Fruit fly (Drosophila melanogaster) whole organism, wandering third instar larva: ENCODE measurements around the gene CG1638.
A peak's percentile ranks its signal among the peaks of the same experiment; 100 is the strongest.

Experiments
- CG9705 ChIP-seq: fragments of 200-800 bp; sonication (Bioruptor generic); optimal IDR thresholded peaks from 2 replicates; lab custom pipeline; 2018; ENCODE audit warnings: missing biosample characterization, mild to moderate bottlenecking, missing genetic modification characterization
- CrebA ChIP-seq: fragments of 200-800 bp; sonication (Bioruptor generic); optimal IDR thresholded peaks from 2 replicates; lab custom pipeline; 2016; ENCODE audit warnings: missing biosample characterization, mild to moderate bottlenecking, missing genetic modification characterization, borderline replicate concordance
- Dfd ChIP-seq: fragments of >200 bp; optimal IDR thresholded peaks from 2 replicates; lab custom pipeline; 2017; ENCODE audit warnings: missing biosample characterization, missing genetic modification characterization
- Dif ChIP-seq: fragments of 200-275, 200-300 bp; sonication (Bioruptor generic); optimal IDR thresholded peaks from 2 replicates; lab custom pipeline; 2018; ENCODE audit warnings: missing biosample characterization, missing genetic modification characterization; ENCODE audit not compliant: partially characterized antibody
- GATAd ChIP-seq: sonication (Bioruptor generic); optimal IDR thresholded peaks from 2 replicates; lab custom pipeline; 2016; ENCODE audit warnings: missing biosample characterization, missing genetic modification characterization
- HLH106 ChIP-seq: fragments of 200-800 bp; optimal IDR thresholded peaks from 3 replicates; lab custom pipeline; 2019; ENCODE audit warnings: missing biosample characterization, mild to moderate bottlenecking, missing genetic modification characterization, moderate library complexity
- Hnf4 ChIP-seq: fragments of 200-800 bp; sonication (Bioruptor generic); optimal IDR thresholded peaks from 2 replicates; lab custom pipeline; 2016; ENCODE audit warnings: missing biosample characterization, mild to moderate bottlenecking, missing genetic modification characterization
- Hr83 ChIP-seq: fragments of 200-300 bp; sonication (Bioruptor generic); optimal IDR thresholded peaks from 2 replicates; lab custom pipeline; 2016; ENCODE audit warnings: missing biosample characterization, mild to moderate bottlenecking, missing genetic modification characterization, moderate library complexity; ENCODE audit not compliant: poor library complexity, severe bottlenecking
- Jra ChIP-seq: sonication (Bioruptor generic); optimal IDR thresholded peaks from 2 replicates; lab custom pipeline; 2016; ENCODE audit warnings: missing biosample characterization, missing genetic modification characterization
- Mio ChIP-seq: sonication (Bioruptor generic); optimal IDR thresholded peaks from 2 replicates; lab custom pipeline; 2016; ENCODE audit warnings: missing biosample characterization, missing genetic modification characterization
- N ChIP-seq: fragments of >200 bp; optimal IDR thresholded peaks from 2 replicates; lab custom pipeline; 2018; ENCODE audit warnings: missing biosample characterization, missing external identifiers, missing genetic modification characterization
- OdsH ChIP-seq: fragments of 200-800 bp; sonication (Bioruptor generic); optimal IDR thresholded peaks from 2 replicates; lab custom pipeline; 2016; ENCODE audit warnings: missing biosample characterization, mild to moderate bottlenecking, missing genetic modification characterization
- Rel ChIP-seq, 2 experiments: fragments of 200-800 bp; sonication (Bioruptor generic) in 1 of 2; optimal IDR thresholded peaks; 2 replicates in 1 of 2; 3 replicates in 1 of 2; lab custom pipeline; 2016 to 2019; ENCODE audit warnings: mild to moderate bottlenecking in 2 of 2, missing biosample characterization in 2 of 2, missing genetic modification characterization in 2 of 2, moderate library complexity in 1 of 2
- Sp1 ChIP-seq: fragments of 200-800 bp; sonication (Bioruptor generic); optimal IDR thresholded peaks from 3 replicates; lab custom pipeline; 2019; ENCODE audit warnings: missing biosample characterization, mild to moderate bottlenecking, missing genetic modification characterization, moderate library complexity
- Vsx2 ChIP-seq: fragments of 200-300, 225-300 bp; sonication (Bioruptor generic); optimal IDR thresholded peaks from 2 replicates; lab custom pipeline; 2018; ENCODE audit warnings: missing biosample characterization, missing genetic modification characterization; ENCODE audit not compliant: partially characterized antibody
- br ChIP-seq: fragments of 200-800 bp; sonication (Bioruptor generic); optimal IDR thresholded peaks from 2 replicates; lab custom pipeline; 2016; ENCODE audit warnings: missing biosample characterization, missing genetic modification characterization
- brk ChIP-seq: fragments of 200-800 bp; sonication (Bioruptor generic); optimal IDR thresholded peaks from 2 replicates; lab custom pipeline; 2016; ENCODE audit warnings: missing biosample characterization, mild to moderate bottlenecking, missing genetic modification characterization
- dl ChIP-seq, 2 experiments: fragments of 175-275, 200-275 bp in 1 of 2; fragments of 200-275 bp in 1 of 2; sonication (Bioruptor generic); optimal IDR thresholded peaks; lab custom pipeline; 2018; ENCODE audit warnings: mild to moderate bottlenecking in 2 of 2, missing biosample characterization in 2 of 2, missing genetic modification characterization in 2 of 2, moderate library complexity in 2 of 2; ENCODE audit not compliant: partially characterized antibody in 2 of 2, insufficient read depth in 1 of 2
- dmrt93B ChIP-seq: fragments of 200-800 bp; sonication (Bioruptor generic); optimal IDR thresholded peaks from 2 replicates; lab custom pipeline; 2018; ENCODE audit warnings: missing biosample characterization, mild to moderate bottlenecking, missing genetic modification characterization
- dsf ChIP-seq: sonication (Bioruptor generic); optimal IDR thresholded peaks from 2 replicates; lab custom pipeline; 2016; ENCODE audit warnings: missing biosample characterization, missing genetic modification characterization, borderline replicate concordance
- ey ChIP-seq: fragments of 200-800 bp; sonication (Bioruptor generic); optimal IDR thresholded peaks from 2 replicates; lab custom pipeline; 2016; ENCODE audit warnings: missing biosample characterization, missing genetic modification characterization
- foxo ChIP-seq, 2 experiments: fragments of 200-800 bp; sonication (Bioruptor generic); optimal IDR thresholded peaks; 2 replicates in 1 of 2; 3 replicates in 1 of 2; lab custom pipeline; 2016 to 2017; ENCODE audit warnings: missing biosample characterization in 2 of 2, missing genetic modification characterization in 2 of 2
- fru ChIP-seq: fragments of 200-800 bp; sonication (Bioruptor generic); optimal IDR thresholded peaks from 3 replicates; lab custom pipeline; 2016; ENCODE audit warnings: missing biosample characterization, mild to moderate bottlenecking, missing genetic modification characterization
- h ChIP-seq: fragments of 200-800 bp; sonication (Bioruptor generic); optimal IDR thresholded peaks from 3 replicates; lab custom pipeline; 2016; ENCODE audit warnings: missing biosample characterization, mild to moderate bottlenecking, missing genetic modification characterization
- jim ChIP-seq: fragments of 175-275, 200-325 bp; sonication (Bioruptor generic); optimal IDR thresholded peaks from 2 replicates; lab custom pipeline; 2016; ENCODE audit warnings: missing biosample characterization, mild to moderate bottlenecking, missing genetic modification characterization
- lola ChIP-seq: fragments of >200 bp; optimal IDR thresholded peaks from 2 replicates; lab custom pipeline; 2017; ENCODE audit warnings: missing biosample characterization, missing genetic modification characterization
- psq ChIP-seq: fragments of 200-800 bp; sonication (Bioruptor generic); optimal IDR thresholded peaks from 3 replicates; lab custom pipeline; 2017; ENCODE audit warnings: missing biosample characterization, mild to moderate bottlenecking, missing genetic modification characterization, moderate library complexity
- sv ChIP-seq: fragments of 200-800 bp; sonication (Bioruptor generic); optimal IDR thresholded peaks from 3 replicates; lab custom pipeline; 2016; ENCODE audit warnings: missing biosample characterization, missing genetic modification characterization

The CG1638 gene

DNA sequence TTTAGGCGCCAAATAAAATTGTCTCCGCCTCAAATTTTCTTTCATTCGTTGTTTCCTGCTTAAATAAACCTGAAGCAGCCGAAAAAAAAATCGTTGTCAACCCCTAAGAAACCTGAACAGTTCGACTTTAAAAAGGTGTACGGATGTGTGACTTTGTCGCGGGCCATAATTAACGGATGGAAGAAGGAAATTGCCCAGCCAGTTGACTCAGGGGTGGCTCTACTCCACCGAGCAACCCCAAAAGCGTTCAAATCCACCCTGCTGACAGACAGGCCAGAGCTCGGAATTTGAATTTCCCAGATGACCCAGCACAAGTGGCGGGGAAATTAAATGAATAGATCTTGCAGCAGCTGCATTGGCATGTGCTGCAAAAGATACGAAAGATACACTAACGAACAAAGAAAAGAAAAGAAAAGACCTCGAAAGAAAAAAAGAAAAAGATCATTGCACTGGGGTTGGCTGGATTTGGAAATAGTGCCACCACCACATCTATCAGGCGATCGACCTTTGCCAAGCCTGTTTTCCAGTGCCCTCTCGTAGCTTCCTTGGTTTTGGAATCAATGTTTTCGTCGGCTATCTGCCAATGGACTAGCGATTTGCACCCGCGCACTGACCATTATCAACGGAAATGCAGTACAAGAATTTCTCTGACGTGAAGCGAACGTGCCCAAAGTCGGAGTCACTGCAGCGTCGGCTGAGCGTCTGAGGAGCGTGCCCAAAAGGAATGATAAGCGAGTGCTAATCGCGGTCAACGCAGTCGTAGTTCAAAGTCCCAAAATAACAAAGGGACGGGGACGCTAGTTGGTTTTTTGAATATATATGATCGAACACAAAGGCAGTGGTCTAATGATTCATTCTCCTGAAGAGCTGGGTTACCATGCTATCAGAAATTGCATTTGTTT, 16.1 kb downstream of the CG1638 start:
- TF ChIP-seq jim (no peak), Hnf4 (GFP tag; lab: Kevin White, UChicago) (peak; percentile 52), CrebA (GFP tag; lab: Kevin White, UChicago) (no peak), dl (GFP tag; optimal IDR thresholded peaks at IDR 0.05; lab: Kevin White, UChicago; ENCODE audit: insufficient read depth in 1 of 2, partially characterized antibody in 2 of 2) (no peak), dsf (GFP tag; lab: Kevin White, UChicago) (no peak), Jra (no peak), Rel (GFP tag; optimal IDR thresholded peaks at IDR 0.05; lab: Kevin White, UChicago) (no peak), Rel (tag; optimal IDR thresholded peaks at IDR 0.05; lab: Kevin White, UChicago) (peak; percentile 1), HLH106 (tag; lab: Kevin White, UChicago) (no peak), h (peak; percentile 73)

DNA sequence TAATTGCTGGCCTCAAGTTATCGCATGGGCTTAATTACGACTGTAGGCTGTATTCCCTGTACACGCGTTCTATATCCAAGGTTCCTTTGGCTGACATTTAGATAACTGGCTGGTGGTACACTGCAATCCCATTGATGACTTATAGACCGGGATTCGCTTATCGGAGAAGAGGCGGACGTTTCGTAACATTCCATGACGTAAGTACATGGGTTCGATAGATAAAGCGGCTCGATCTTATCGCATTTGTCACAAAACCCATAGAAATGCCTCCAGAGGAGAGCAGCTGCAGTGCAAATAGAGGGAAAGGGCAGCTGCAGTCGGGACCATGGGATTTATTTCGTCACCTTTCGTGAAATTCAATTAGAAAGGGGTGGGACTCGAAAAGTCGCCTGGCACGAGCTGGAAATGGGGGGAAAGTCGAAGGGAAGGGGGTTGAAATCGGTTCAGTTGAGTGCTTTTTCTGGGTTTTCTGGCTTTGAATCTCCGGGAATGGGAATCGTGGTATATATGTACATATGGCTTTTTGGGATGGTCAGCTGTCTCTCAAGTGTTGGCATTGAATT, 17.0 kb downstream of the CG1638 start:
- no peak for TF ChIP-seq dl (GFP tag; optimal IDR thresholded peaks at IDR 0.05; lab: Kevin White, UChicago; ENCODE audit: insufficient read depth in 1 of 2, partially characterized antibody in 2 of 2)
- no peak for TF ChIP-seq Sp1
- TF ChIP-seq dsf (GFP tag; lab: Kevin White, UChicago) = no peak
- no peak for TF ChIP-seq Hnf4 (GFP tag; lab: Kevin White, UChicago)
- no peak for TF ChIP-seq ey
- TF ChIP-seq Hr83 = no peak
- TF ChIP-seq br (GFP tag; lab: Kevin White, UChicago) = no peak
- no peak for TF ChIP-seq Vsx2 (GFP tag; lab: Kevin White, UChicago)
- TF ChIP-seq CG9705 = no peak
- TF ChIP-seq Rel (GFP tag; optimal IDR thresholded peaks at IDR 0.05; lab: Kevin White, UChicago) = no peak
- TF ChIP-seq Rel (tag; optimal IDR thresholded peaks at IDR 0.05; lab: Kevin White, UChicago) = no peak
- no peak for TF ChIP-seq dmrt93B
- TF ChIP-seq sv (GFP tag; lab: Kevin White, UChicago) = no peak
- TF ChIP-seq HLH106 (tag; lab: Kevin White, UChicago) = no peak
- no peak for TF ChIP-seq CrebA (GFP tag; lab: Kevin White, UChicago)
- TF ChIP-seq GATAd (GFP tag; lab: Kevin White, UChicago) = no peak

DNA sequence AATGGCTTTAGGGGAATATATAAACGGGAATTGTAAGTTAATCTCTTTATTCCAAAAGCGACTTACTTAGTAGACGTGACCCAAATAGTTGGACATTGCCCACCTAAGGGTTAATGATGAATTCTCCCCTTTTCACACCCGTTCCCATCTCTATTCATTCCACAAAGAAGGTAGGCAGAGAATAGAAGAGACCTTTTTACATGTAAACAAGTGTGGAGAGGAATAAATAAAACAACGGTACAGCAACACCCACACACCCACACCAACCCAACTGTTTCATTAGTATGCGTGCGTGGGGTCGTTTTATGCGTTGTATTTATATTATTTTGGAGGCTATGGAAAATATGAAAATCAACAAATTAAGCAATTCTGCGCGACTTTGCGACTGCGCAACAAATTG, 17.6 kb downstream of the CG1638 start:
- TF ChIP-seq dl (GFP tag; optimal IDR thresholded peaks at IDR 0.05; lab: Kevin White, UChicago; ENCODE audit: insufficient read depth in 1 of 2, partially characterized antibody in 2 of 2) (no peak), GATAd (GFP tag; lab: Kevin White, UChicago) (no peak), h (no peak), Hr83 (no peak)

DNA sequence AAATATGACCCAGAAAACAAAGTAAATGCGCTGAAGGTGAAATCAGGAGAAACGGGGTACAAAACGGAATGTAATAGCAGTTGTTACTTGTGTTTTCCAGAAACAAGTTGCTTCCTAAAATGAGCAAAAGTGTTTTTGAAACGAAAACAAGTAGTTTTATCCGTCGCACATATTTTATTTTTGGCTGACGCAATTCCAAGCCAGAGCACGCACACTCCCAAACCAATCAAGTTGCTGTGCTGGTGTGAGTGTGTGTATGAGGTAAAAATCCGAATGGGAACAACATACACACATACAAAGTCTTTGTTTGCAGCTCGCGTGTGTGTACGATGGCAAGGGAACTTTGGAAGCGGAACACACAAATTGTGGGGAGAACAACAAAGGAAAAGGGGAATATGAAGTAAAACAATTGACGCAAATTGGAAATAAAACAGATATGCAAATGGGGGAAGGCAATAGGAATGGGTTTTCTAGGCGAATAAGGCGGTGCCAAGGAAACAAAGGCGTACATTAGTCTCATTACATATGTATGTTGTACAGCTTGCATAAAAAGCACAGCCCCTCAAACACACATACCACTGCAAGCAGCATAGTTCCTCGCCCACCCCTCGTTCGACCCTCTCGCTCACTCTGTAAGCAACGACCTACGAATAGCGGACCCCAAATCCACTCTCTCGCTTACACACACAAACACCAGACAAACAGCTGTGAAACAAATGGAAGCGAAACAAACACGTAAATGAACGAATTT, 18.2 kb downstream of the CG1638 start:
- peak in 1 of 2 experiments; percentile 2 for TF ChIP-seq foxo (GFP tag; optimal IDR thresholded peaks at IDR 0.05; lab: Kevin White, UChicago)
- no peak for TF ChIP-seq ey
- peak in 1 of 2 experiments; percentile 21 for TF ChIP-seq dl (GFP tag; optimal IDR thresholded peaks at IDR 0.05; lab: Kevin White, UChicago; ENCODE audit: insufficient read depth in 1 of 2, partially characterized antibody in 2 of 2)
- peak; percentile 93 for TF ChIP-seq N (GFP tag; lab: Kevin White, UChicago)
- peak; percentile 17 for TF ChIP-seq br (GFP tag; lab: Kevin White, UChicago)
- TF ChIP-seq dmrt93B = no peak
- no peak for TF ChIP-seq lola (GFP tag; lab: Kevin White, UChicago)
- TF ChIP-seq brk (GFP tag; lab: Kevin White, UChicago) = peak; percentile 49
- peak; percentile 33 for TF ChIP-seq fru (GFP tag; lab: Kevin White, UChicago)
- no peak for TF ChIP-seq Dfd (GFP tag; lab: Kevin White, UChicago)
- TF ChIP-seq h = peak; percentile 4
- peak; percentile 31 for TF ChIP-seq OdsH (GFP tag; lab: Kevin White, UChicago)
- TF ChIP-seq Vsx2 (GFP tag; lab: Kevin White, UChicago) = no peak
- TF ChIP-seq Mio = no peak
- peak; percentile 21 for TF ChIP-seq Dif (GFP tag; lab: Kevin White, UChicago)
- peak; percentile 61 for TF ChIP-seq psq (GFP tag; lab: Kevin White, UChicago)
- TF ChIP-seq Rel (GFP tag; optimal IDR thresholded peaks at IDR 0.05; lab: Kevin White, UChicago) = no peak
- peak; percentile 85 for TF ChIP-seq Rel (tag; optimal IDR thresholded peaks at IDR 0.05; lab: Kevin White, UChicago)
- peak; percentile 29 for TF ChIP-seq Hnf4 (GFP tag; lab: Kevin White, UChicago)
- TF ChIP-seq Hr83 = peak; percentile 12
- TF ChIP-seq, all 38 proteins: peak for 13
